Worm (Caenorhabditis elegans) whole organism, mixed stage, embryonic: ENCODE data around the gene F36G3.3.
A peak's percentile ranks its signal among the peaks of the same experiment; 100 is the strongest.

Experiments
- elt-3 ChIP-seq: fragments of 150-350 bp; optimal IDR thresholded peaks from 2 replicates; lab custom pipeline; 2014; ENCODE audit warnings: missing biosample characterization, missing genetic modification characterization
- lin-13 ChIP-seq: fragments of 150-350 bp; optimal IDR thresholded peaks from 2 replicates; lab custom pipeline; 2014; ENCODE audit warnings: missing biosample characterization, missing genetic modification characterization
- nhr-76 ChIP-seq: sonication (generic microtip); optimal IDR thresholded peaks from 2 replicates; lab custom pipeline; 2017; ENCODE audit warnings: missing biosample characterization, missing genetic modification characterization
- sem-2 ChIP-seq: fragments of 200-800 bp; sonication (Bioruptor generic); optimal IDR thresholded peaks from 2 replicates; lab custom pipeline; 2018; ENCODE audit warnings: mild to moderate bottlenecking, missing genetic modification characterization, missing compliant biosample characterization
- unc-62 ChIP-seq: fragments of 150-350 bp; optimal IDR thresholded peaks from 2 replicates; lab custom pipeline; 2014; ENCODE audit warnings: missing biosample characterization, missing genetic modification reagents, missing genetic modification characterization
- ztf-11 ChIP-seq: fragments of 150-350 bp; optimal IDR thresholded peaks from 2 replicates; lab custom pipeline; 2014; ENCODE audit warnings: missing biosample characterization, missing genetic modification characterization

DNA sequence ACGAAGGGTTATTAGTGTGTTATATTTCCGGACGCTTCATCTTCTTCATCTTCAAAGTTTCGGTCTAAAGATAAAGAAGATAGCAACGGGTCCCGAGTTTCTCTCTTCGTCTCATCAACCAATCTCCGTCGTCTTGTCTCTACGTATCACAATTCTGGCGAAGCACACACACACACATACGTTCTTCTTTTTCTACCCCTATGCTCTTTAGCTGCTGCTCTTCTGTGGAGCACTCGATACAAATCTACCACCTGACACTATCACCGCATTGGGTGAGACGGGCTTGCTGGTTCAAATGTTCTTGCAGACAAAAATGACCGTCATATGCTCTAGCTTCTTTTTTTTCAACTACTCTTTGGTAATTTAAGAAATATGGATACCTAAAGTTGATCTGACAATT lies 33.7 kb downstream of the F36G3.3 start:
- TF ChIP-seq ztf-11 (no peak), nhr-76 (no peak), lin-13 (no peak), elt-3 (tag; lab: Kevin White, UChicago) (no peak), sem-2 (GFP tag; lab: Kevin White, UChicago) (no peak), unc-62 (GFP tag; lab: Kevin White, UChicago) (peak; percentile 9)
